Worm (Caenorhabditis elegans): ENCODE results near the gene srh-200.

srh-200 gene

DNA sequence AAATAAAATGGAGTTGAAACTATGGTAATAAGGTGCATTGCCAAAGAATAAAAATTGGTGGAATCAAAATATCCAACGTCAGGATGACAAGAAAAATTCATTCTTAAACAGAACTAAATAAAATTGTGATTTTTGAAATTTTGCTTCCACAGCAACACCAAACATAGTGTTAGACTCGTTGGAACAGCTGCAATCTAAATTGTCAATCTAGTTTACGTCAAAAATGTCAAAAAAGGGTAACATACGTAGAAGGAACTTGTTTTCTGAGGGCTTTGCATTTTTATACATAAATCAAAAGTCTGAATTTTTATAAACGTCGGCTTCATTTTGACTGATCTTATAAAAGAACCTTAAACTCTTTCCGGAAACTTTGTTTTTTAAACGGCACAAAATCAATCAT, at the start of gene srh-200:
Gene srh-200 (minus strand): TSS at position 101 of the 400 bp plus-strand sequence.
- TF ChIP-seq drap-1 (GFP tag; optimal IDR thresholded peaks at IDR 0.05) (no peak), ham-2 (GFP tag; optimal IDR thresholded peaks at IDR 0.05) (no peak), nhr-76 (tag; optimal IDR thresholded peaks at IDR 0.05) (no peak), flh-1 (GFP tag; optimal IDR thresholded peaks at IDR 0.05) (no peak), mep-1 (tag; optimal IDR thresholded peaks at IDR 0.05) (no peak), unc-120 (tag; optimal IDR thresholded peaks at IDR 0.05; ENCODE audit: poor library complexity, severe bottlenecking) (no peak), snpc-4 (tag; optimal IDR thresholded peaks at IDR 0.05) (no peak), hlh-1 (tag; optimal IDR thresholded peaks at IDR 0.05) (no peak), ces-1 (GFP tag; optimal IDR thresholded peaks at IDR 0.05) (no peak), elt-3 (tag; optimal IDR thresholded peaks at IDR 0.05) (no peak), ceh-83 (GFP tag; optimal IDR thresholded peaks at IDR 0.05) (no peak), lsy-2 (tag; optimal IDR thresholded peaks at IDR 0.05) (no peak), ceh-39 (tag; optimal IDR thresholded peaks at IDR 0.05) (no peak)

DNA sequence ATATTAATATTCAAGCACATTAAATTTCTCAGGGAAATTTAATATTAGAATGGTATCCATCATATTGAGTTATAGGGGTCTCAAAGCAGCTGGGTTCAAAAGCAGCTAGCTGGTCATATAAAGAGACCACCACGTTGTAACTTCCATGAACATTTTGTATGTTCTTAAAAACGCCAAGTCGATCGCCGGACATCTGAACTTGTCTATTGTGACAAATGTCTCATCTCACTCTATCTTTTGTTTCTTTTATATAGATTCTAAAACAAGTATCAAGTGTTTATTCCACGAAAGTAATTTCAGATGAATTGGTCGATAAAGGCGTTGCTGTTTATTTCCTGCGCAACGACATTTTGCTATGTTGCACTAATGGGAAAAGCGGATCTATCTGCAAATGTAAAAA, 43.4 kb upstream of the srh-200 start, which contains the start of gene ZK105.3:
Gene ZK105.3 (plus strand): TSS at position 301 of the 400 bp plus-strand sequence.
- TF ChIP-seq unc-39 (tag; optimal IDR thresholded peaks at IDR 0.05) (no peak), unc-120 (tag; optimal IDR thresholded peaks at IDR 0.05; ENCODE audit: poor library complexity, severe bottlenecking) (no peak), lin-13 (tag; optimal IDR thresholded peaks at IDR 0.05) (no peak), drap-1 (GFP tag; optimal IDR thresholded peaks at IDR 0.05) (no peak), sptf-1 (tag; optimal IDR thresholded peaks at IDR 0.05) (no peak), tbx-8 (GFP tag; optimal IDR thresholded peaks at IDR 0.05) (no peak), nhr-12 (tag; optimal IDR thresholded peaks at IDR 0.05) (no peak), mab-5 (tag; optimal IDR thresholded peaks at IDR 0.05) (no peak), nhr-2 (tag; optimal IDR thresholded peaks at IDR 0.05) (no peak), ces-1 (GFP tag; optimal IDR thresholded peaks at IDR 0.05) (no peak), ceh-43 (GFP tag; optimal IDR thresholded peaks at IDR 0.05) (no peak)

DNA sequence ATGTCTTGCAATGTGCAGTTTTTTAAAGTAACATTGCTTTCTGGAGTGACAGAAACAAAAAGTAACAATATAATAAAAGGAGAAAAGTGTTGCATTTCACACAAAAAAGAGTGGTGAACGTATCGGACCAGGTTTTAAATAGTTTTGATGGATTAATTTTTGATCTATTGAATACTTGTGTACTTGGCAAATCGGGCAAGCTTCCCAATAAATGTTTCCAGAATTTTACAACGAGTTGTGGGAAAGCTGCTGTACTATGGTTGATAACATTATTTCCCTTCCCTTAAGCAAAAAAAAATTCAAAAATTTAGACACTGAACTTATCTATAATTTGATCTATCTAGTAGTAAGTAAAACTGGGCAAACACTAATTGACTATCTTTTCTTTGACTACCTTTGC, 39.9 kb upstream of the srh-200 start, which contains the start of gene C12D5.10:
Gene C12D5.10 (minus strand): TSS at position 101 of the 400 bp plus-strand sequence.
- TF ChIP-seq elt-1 (tag; optimal IDR thresholded peaks at IDR 0.05; ENCODE audit: borderline replicate concordance, insufficient read depth) (no peak), ceh-83 (GFP tag; optimal IDR thresholded peaks at IDR 0.05) (no peak), sem-2 (GFP tag; optimal IDR thresholded peaks at IDR 0.05) (no peak), mab-5 (tag; optimal IDR thresholded peaks at IDR 0.05) (no peak), bed-3 (GFP tag; optimal IDR thresholded peaks at IDR 0.05) (no peak), unc-39 (tag; optimal IDR thresholded peaks at IDR 0.05) (no peak), unc-120 (tag; optimal IDR thresholded peaks at IDR 0.05; ENCODE audit: poor library complexity, severe bottlenecking) (no peak), nhr-2 (tag; optimal IDR thresholded peaks at IDR 0.05) (no peak), blmp-1 (tag; optimal IDR thresholded peaks at IDR 0.05) (no peak), pha-4 (tag; optimal IDR thresholded peaks at IDR 0.05) (no peak), unc-62 (GFP tag; optimal IDR thresholded peaks at IDR 0.05) (no peak), ceh-39 (tag; optimal IDR thresholded peaks at IDR 0.05) (no peak)

DNA sequence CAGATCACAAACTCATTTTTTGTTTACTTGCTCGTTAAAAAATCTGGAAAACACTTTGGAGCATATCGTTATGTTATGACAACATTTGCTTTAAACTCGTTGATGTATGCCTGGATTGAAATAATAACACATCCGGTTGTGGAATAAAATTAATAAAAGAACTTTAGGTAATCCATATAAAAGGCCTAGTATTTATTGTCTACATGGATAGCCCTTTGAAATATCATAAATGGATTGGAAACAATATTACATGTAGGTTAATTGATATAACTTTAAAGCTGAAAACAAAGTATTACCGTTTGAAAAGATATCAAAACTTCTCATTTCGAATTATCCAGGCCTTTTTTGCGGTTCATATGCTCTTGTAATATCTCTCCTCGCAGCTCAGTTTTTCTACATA, 37.2 kb upstream of the srh-200 start:
- no peak for TF ChIP-seq elt-3 (tag; optimal IDR thresholded peaks at IDR 0.05)
- no peak for TF ChIP-seq ztf-11 (tag; optimal IDR thresholded peaks at IDR 0.05)
- no peak for TF ChIP-seq sem-2 (GFP tag; optimal IDR thresholded peaks at IDR 0.05)
- no peak for TF ChIP-seq lin-32 (GFP tag; optimal IDR thresholded peaks at IDR 0.05)
- no peak for TF ChIP-seq pha-4 (tag; optimal IDR thresholded peaks at IDR 0.05)
- TF ChIP-seq zip-8 (tag; optimal IDR thresholded peaks at IDR 0.05) = no peak
- TF ChIP-seq lin-13 (tag; optimal IDR thresholded peaks at IDR 0.05) = no peak
- no peak for TF ChIP-seq hlh-1 (tag; optimal IDR thresholded peaks at IDR 0.05)
- TF ChIP-seq unc-120 (tag; optimal IDR thresholded peaks at IDR 0.05; ENCODE audit: poor library complexity, severe bottlenecking) = no peak
- no peak for TF ChIP-seq M03D4.4 (tag; optimal IDR thresholded peaks at IDR 0.05)
- no peak for TF ChIP-seq bed-3 (GFP tag; optimal IDR thresholded peaks at IDR 0.05)
- no peak for TF ChIP-seq nhr-28 (tag; optimal IDR thresholded peaks at IDR 0.05)
- TF ChIP-seq ham-2 (GFP tag; optimal IDR thresholded peaks at IDR 0.05) = no peak

DNA sequence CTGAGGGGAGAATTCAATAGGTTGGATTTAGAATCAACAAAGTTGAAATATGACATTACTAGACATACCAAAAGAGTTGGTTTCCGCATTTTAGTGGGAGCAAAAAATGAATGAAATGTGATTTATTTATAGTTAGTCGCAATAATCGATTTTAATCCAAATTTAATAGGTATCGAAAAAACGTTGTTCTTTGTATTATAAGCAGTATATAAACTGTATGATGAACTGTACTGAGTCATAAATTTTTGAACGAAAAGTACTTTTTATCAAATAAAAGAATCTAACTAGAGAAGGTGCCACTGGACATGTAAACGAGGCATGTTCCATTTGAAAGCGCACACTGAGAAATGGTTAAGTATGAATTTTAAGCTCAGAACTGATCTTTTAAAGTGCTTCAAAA, 36.4 kb upstream of the srh-200 start, which contains the start of gene C12D5.9:
Gene C12D5.9 (minus strand): TSS at position 101 of the 400 bp plus-strand sequence.
- TF ChIP-seq unc-39 (tag; optimal IDR thresholded peaks at IDR 0.05) (no peak), ceh-39 (tag; optimal IDR thresholded peaks at IDR 0.05) (no peak), zip-8 (tag; optimal IDR thresholded peaks at IDR 0.05) (no peak), hlh-1 (tag; optimal IDR thresholded peaks at IDR 0.05) (no peak), nhr-28 (tag; optimal IDR thresholded peaks at IDR 0.05) (no peak), ham-2 (GFP tag; optimal IDR thresholded peaks at IDR 0.05) (no peak), unc-120 (tag; optimal IDR thresholded peaks at IDR 0.05; ENCODE audit: poor library complexity, severe bottlenecking) (no peak), drap-1 (GFP tag; optimal IDR thresholded peaks at IDR 0.05) (no peak), flh-1 (GFP tag; optimal IDR thresholded peaks at IDR 0.05) (no peak), cnd-1 (tag; optimal IDR thresholded peaks at IDR 0.05) (no peak), nhr-76 (tag; optimal IDR thresholded peaks at IDR 0.05) (no peak), ces-1 (GFP tag; optimal IDR thresholded peaks at IDR 0.05) (no peak), snpc-4 (tag; optimal IDR thresholded peaks at IDR 0.05) (no peak)
